Fruit fly (Drosophila melanogaster): Measurements from ENCODE around the gene CG34426.

The CG34426 gene

dm6 chr3L:8772998-8773684, 29.1 kb upstream of the CG34426 start (continued):
- TF ChIP-seq HLHmδ (GFP tag; optimal IDR thresholded peaks at IDR 0.05), result no peak
- TF ChIP-seq eve (GFP tag; optimal IDR thresholded peaks at IDR 0.05), result peak in 1 of 2 experiments; percentile 96
- no peak for TF ChIP-seq prd (optimal IDR thresholded peaks at IDR 0.05)
- peak; percentile 73 for TF ChIP-seq prd (GFP tag; IDR thresholded peaks at IDR 0.05)
- TF ChIP-seq vnd (GFP tag; IDR thresholded peaks at IDR 0.05; ENCODE audit: partially characterized antibody), result no peak
- 0 out of 3 replicates have a peak, but pooled peaks have one; percentile 15 for TF ChIP-seq C15 (GFP tag; IDR thresholded peaks at IDR 0.05)
- TF ChIP-seq Eip74EF (GFP tag; optimal IDR thresholded peaks at IDR 0.05), result peak in 1 of 2 experiments; percentile 77
- peak; percentile 38; the same call in 1 of the 2 replicates for TF ChIP-seq CG14667 (GFP tag; IDR thresholded peaks at IDR 0.05)
- TF ChIP-seq CG13296 (GFP tag; optimal IDR thresholded peaks at IDR 0.05), result peak; percentile 25
- no peak for TF ChIP-seq her (GFP tag; optimal IDR thresholded peaks at IDR 0.05)
- TF ChIP-seq Dp (GFP tag; optimal IDR thresholded peaks at IDR 0.05), result no peak
- no peak for TF ChIP-seq HLH54F (GFP tag; optimal IDR thresholded peaks at IDR 0.05)
- TF ChIP-seq nerfin-2 (GFP tag; IDR thresholded peaks at IDR 0.05; ENCODE audit: partially characterized antibody), result no peak
- TF ChIP-seq pnt (GFP tag; optimal IDR thresholded peaks at IDR 0.05), result peak; percentile 23
- TF ChIP-seq BtbVII (GFP tag; optimal IDR thresholded peaks at IDR 0.05), result no peak
- TF ChIP-seq BEAF-32 (GFP tag; optimal IDR thresholded peaks at IDR 0.05), result no peak
- TF ChIP-seq ewg (GFP tag; optimal IDR thresholded peaks at IDR 0.05), result peak; percentile 47
- TF ChIP-seq D19A (tag; optimal IDR thresholded peaks at IDR 0.05), result peak; percentile 70
- TF ChIP-seq z (GFP tag; IDR thresholded peaks at IDR 0.05), result no peak
- TF ChIP-seq CG8281 (tag; optimal IDR thresholded peaks at IDR 0.05), result peak; percentile 90
- peak; percentile 83 for TF ChIP-seq CG8924 (tag; optimal IDR thresholded peaks at IDR 0.05)
- no peak for TF ChIP-seq pfk (GFP tag; optimal IDR thresholded peaks at IDR 0.05)
- no peak for TF ChIP-seq Neu2 (GFP tag; optimal IDR thresholded peaks at IDR 0.05; ENCODE audit: borderline replicate concordance)
- peak; percentile 16 for TF ChIP-seq CG4617 (GFP tag; optimal IDR thresholded peaks at IDR 0.05; ENCODE audit: borderline replicate concordance)
- TF ChIP-seq NfI (GFP tag; optimal IDR thresholded peaks at IDR 0.05), result peak; percentile 73
- peak; percentile 85 for TF ChIP-seq CG12391 (tag; optimal IDR thresholded peaks at IDR 0.05)
- TF ChIP-seq CoRest (tag; optimal IDR thresholded peaks at IDR 0.05), result peak; percentile 82
- TF ChIP-seq dm (GFP tag; optimal IDR thresholded peaks at IDR 0.05), result peak; percentile 30
- TF ChIP-seq hkb (optimal IDR thresholded peaks at IDR 0.05), result no peak
- peak; percentile 70 for TF ChIP-seq hkb (GFP tag; IDR thresholded peaks at IDR 0.05)
- TF ChIP-seq Ptx1 (GFP tag; IDR thresholded peaks at IDR 0.05), result peak; percentile 72
- TF ChIP-seq lov (optimal IDR thresholded peaks at IDR 0.05), result no peak
- peak; percentile 65; the same call in 1 of the 3 replicates for TF ChIP-seq lov (GFP tag; IDR thresholded peaks at IDR 0.05)
- no peak for TF ChIP-seq CG10274 (GFP tag; optimal IDR thresholded peaks at IDR 0.05)
- TF ChIP-seq NK7.1 (GFP tag; optimal IDR thresholded peaks at IDR 0.05), result peak; percentile 39
- TF ChIP-seq Tbp (GFP tag; optimal IDR thresholded peaks at IDR 0.05), result no peak
- TF ChIP-seq ken (GFP tag; IDR thresholded peaks at IDR 0.05), result peak; percentile 22; the same call in 1 of the 3 replicates
- TF ChIP-seq CG13123 (GFP tag; optimal IDR thresholded peaks at IDR 0.05), result peak; percentile 36
- peak; percentile 83 for TF ChIP-seq row (GFP tag; IDR thresholded peaks at IDR 0.05)
- TF ChIP-seq CG2120 (GFP tag; optimal IDR thresholded peaks at IDR 0.05), result no peak
- no peak for TF ChIP-seq disco-r (GFP tag; optimal IDR thresholded peaks at IDR 0.05)
- no peak for TF ChIP-seq ac (GFP tag; optimal IDR thresholded peaks at IDR 0.05)
- no peak for TF ChIP-seq ato (GFP tag; IDR thresholded peaks at IDR 0.05; ENCODE audit: partially characterized antibody)
- peak; percentile 34; the same call in 1 of the 2 replicates for TF ChIP-seq onecut (GFP tag; IDR thresholded peaks at IDR 0.05)
- peak; percentile 44; the same call in 1 of the 3 replicates for TF ChIP-seq CG2889 (GFP tag; IDR thresholded peaks at IDR 0.05)
- TF ChIP-seq esg (GFP tag; conservative IDR thresholded peaks at IDR 0.05), result peak; percentile 68
- peak; percentile 81 for TF ChIP-seq kni (GFP tag; optimal IDR thresholded peaks at IDR 0.05)
- peak in 1 of 2 experiments; percentile 9 for TF ChIP-seq crp (GFP tag; optimal IDR thresholded peaks at IDR 0.05)
- no peak for TF ChIP-seq Antp (GFP tag; optimal IDR thresholded peaks at IDR 0.05)

Measured in whole organism, embryonic.